Worm (Caenorhabditis elegans) whole organism, mixed stage, embryonic: ENCODE measurements around the gene F31E9.3.

Source experiments
- unc-62 ChIP-seq: fragments of 150-350 bp; optimal IDR thresholded peaks from 2 replicates; lab custom pipeline; 2014; ENCODE audit warnings: missing biosample characterization, missing genetic modification reagents, missing genetic modification characterization
- zip-8 ChIP-seq: fragments of 150-350 bp; optimal IDR thresholded peaks from 2 replicates; lab custom pipeline; 2014; ENCODE audit warnings: missing biosample characterization, missing genetic modification characterization

DNA sequence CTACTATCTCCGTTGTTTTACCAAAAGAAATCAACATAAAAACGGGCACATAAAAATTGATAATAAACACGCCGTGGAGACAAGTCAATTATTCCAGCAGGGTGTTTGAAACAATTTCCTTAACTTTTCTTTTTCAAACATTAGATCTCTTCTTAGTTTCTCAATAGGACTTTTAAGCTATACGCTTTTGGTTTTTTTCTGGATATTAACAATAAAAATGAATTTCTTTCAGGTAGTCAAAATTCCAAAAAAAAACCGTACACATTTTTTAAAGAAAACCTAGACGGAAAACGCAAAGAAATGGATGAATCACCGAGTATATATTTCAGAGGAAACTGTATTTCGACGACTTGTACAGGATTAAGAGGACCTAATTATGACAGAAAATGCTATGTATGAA lies 8.9 kb downstream of the F31E9.3 start, which contains the start of gene fbxa-185:
- TF ChIP-seq zip-8 (no peak), unc-62 (no peak)
